Fruit fly (Drosophila melanogaster): ENCODE data around the gene alphaTub84D.

alphaTub84D gene

DNA sequence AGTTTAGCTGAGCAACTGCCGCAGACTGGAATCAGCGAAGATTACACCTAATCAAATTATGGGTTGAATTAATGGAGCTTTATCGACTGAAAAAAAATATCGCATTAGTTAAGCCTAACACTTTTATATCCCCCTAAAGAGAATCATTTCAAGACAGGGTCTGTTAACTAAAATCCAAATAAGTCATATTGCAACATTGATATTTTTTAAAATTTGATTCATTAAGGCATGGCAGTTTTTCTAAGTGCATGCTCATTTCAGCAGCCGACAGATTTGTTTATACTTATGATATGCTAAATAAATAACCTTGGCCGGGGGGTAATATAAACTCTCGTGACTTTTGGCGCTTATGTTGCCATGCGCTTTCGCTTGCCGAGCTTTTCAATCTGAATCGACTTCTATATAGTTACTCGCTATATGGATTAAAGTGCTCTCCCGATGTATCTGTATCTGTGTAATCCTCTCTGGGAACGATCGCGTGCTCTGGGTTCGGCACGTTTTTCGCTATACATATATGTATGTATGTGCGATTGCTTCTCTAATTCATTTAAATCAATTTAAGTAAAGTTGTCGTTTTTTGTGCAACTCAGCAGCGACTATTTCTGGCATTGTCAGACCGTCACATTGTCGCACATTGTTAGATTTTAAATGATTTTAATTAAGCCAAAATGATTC, 24.1 kb upstream of the alphaTub84D start (continued):
- TF ChIP-seq fd59A (GFP tag; optimal IDR thresholded peaks at IDR 0.05) (no peak), CG8319 (GFP tag; optimal IDR thresholded peaks at IDR 0.05) (no peak), eg (GFP tag; IDR thresholded peaks at IDR 0.05) (no peak; the same call in 2 of the 3 replicates), OdsH (GFP tag; optimal IDR thresholded peaks at IDR 0.05) (peak; percentile 27), CG6163 (GFP tag; IDR thresholded peaks at IDR 0.05) (0 out of 3 replicates have a peak, but pooled peaks have one; percentile 53), achi (GFP tag; optimal IDR thresholded peaks at IDR 0.05) (no peak), CG10669 (GFP tag; optimal IDR thresholded peaks at IDR 0.05) (no peak), CG15336 (GFP tag; IDR thresholded peaks at IDR 0.05) (peak; percentile 51), net (GFP tag; optimal IDR thresholded peaks at IDR 0.05) (no peak)

DNA sequence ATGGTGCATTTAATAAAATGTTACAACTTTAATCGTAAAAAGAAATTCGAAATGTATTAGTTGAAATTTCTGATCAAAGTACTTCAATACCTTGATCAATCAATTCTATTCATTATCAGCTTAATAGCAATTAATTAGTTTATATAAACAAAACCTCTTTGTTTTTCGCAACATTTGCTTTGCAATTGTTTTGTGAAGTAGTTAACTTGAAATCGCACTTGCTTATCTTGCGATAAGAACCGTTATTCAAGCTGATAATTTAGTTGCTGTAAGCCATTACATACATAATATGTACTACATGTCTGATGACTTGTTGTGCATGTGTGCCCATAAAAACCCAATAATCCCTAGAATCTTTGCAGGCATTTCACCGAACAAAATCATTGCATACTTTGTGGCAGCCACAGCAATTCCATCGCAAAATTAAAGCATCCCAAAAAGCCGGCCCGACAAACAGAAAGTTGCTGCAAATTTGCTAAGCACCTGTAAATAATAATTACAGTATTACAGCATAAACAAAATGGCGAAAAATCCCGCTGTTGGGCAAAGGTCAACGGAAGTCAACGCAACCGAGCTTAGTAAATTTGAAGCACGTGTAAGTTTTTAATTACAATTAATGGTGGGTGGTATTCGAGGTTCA, 22.2 kb upstream of the alphaTub84D start:
- TF ChIP-seq CG8632 (GFP tag; optimal IDR thresholded peaks at IDR 0.05) (no peak), vri (GFP tag; optimal IDR thresholded peaks at IDR 0.05) (peak; percentile 69), fkh (GFP tag; optimal IDR thresholded peaks at IDR 0.05) (peak; percentile 5), Eip93F (GFP tag; optimal IDR thresholded peaks at IDR 0.05) (no peak), Gug (GFP tag; IDR thresholded peaks at IDR 0.05) (no peak), CG15336 (GFP tag; IDR thresholded peaks at IDR 0.05) (no peak), ss (GFP tag; optimal IDR thresholded peaks at IDR 0.05) (no peak), Met (GFP tag; optimal IDR thresholded peaks at IDR 0.05) (no peak), net (GFP tag; optimal IDR thresholded peaks at IDR 0.05) (no peak), CG11294 (GFP tag; IDR thresholded peaks at IDR 0.05) (no peak), Sox102F (GFP tag; optimal IDR thresholded peaks at IDR 0.05) (no peak), Smox (GFP tag; optimal IDR thresholded peaks at IDR 0.05) (no peak), spab (GFP tag; optimal IDR thresholded peaks at IDR 0.05) (no peak), CG3919 (GFP tag; optimal IDR thresholded peaks at IDR 0.05) (no peak), CG4318 (GFP tag; optimal IDR thresholded peaks at IDR 0.05) (no peak), svp (GFP tag) (peak; percentile 83), Eip78C (GFP tag) (peak; percentile 67)

DNA sequence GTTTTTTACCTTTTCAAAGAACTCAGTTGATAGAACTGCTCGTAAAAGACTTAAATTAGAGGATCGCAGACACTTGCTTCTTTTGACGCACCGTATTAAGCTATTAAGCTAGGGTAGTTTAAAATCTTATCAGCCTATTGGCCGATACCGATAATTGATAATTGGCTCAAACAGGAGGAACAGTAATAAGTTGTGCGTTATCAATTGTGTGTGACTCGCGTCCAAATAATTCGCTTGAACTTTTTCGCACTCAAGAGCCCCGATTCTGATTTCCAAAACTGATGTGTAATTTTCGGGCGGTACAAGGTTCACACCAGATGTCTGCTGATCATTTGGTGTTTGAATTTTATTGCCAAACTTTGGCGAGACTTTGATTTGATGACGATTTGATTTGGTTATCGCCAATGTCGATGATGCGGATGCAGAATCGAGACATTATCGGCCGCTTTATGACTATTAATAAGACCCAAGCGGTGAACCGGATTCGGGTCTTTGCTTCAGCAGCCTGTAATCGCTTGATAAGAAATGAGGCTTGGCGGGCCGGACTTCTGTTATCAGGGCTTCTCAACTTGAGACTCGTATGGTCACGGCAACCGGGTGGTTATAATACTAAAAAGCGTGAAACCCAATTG, 16.2 kb upstream of the alphaTub84D start:
- TF ChIP-seq svp (GFP tag) (peak; percentile 99), esn (GFP tag; optimal IDR thresholded peaks at IDR 0.05) (no peak), CG10631 (GFP tag; optimal IDR thresholded peaks at IDR 0.05) (no peak), CG34406 (GFP tag; optimal IDR thresholded peaks at IDR 0.05) (no peak), Ets21C (GFP tag; optimal IDR thresholded peaks at IDR 0.05) (no peak)

dm6 chr3R:7515599-7516069, 14.9 kb upstream of the alphaTub84D start, which contains the start of gene alpha-Est8:
Gene alpha-Est8 (minus strand): TSS chr3R:7515670.
- TF ChIP-seq fkh (GFP tag; optimal IDR thresholded peaks at IDR 0.05) = peak; percentile 31
- TF ChIP-seq svp (GFP tag) = peak; percentile 76
- no peak for TF ChIP-seq Sox14 (GFP tag; optimal IDR thresholded peaks at IDR 0.05)
- no peak for TF ChIP-seq Sox102F (GFP tag; optimal IDR thresholded peaks at IDR 0.05)
- TF ChIP-seq CG3032 (tag; optimal IDR thresholded peaks at IDR 0.05) = no peak
- no peak for TF ChIP-seq dsx (GFP tag; optimal IDR thresholded peaks at IDR 0.05; ENCODE audit: poor library complexity, severe bottlenecking)
- peak; percentile 11 for TF ChIP-seq vri (GFP tag; optimal IDR thresholded peaks at IDR 0.05)
- no peak for TF ChIP-seq Hr38 (GFP tag; optimal IDR thresholded peaks at IDR 0.05)
